Fruit fly (Drosophila melanogaster) whole organism, prepupa: Measurements from ENCODE around the gene CG14321.

Experiments used
- Blimp-1 ChIP-seq: fragments of 200-800 bp; sonication (Bioruptor generic); optimal IDR thresholded peaks from 3 replicates; lab custom pipeline; 2017; ENCODE audit warnings: missing biosample characterization, missing genetic modification characterization, mild to moderate bottlenecking, moderate library complexity, missing genetic modification reagents
- CG10669 ChIP-seq: fragments of 200-800 bp; sonication (Bioruptor generic); optimal IDR thresholded peaks from 3 replicates; lab custom pipeline; 2018; ENCODE audit warnings: missing biosample characterization, mild to moderate bottlenecking, missing genetic modification characterization, moderate library complexity
- CG11294 ChIP-seq: fragments of 200-800 bp; sonication (Bioruptor generic); IDR thresholded peaks from 2 replicates; pipeline ENCODE4 v1.3.6; 2022; ENCODE audit warnings: missing biosample characterization, missing genetic modification characterization
- CG11762 ChIP-seq: fragments of 200-800 bp; sonication (Bioruptor generic); optimal IDR thresholded peaks from 3 replicates; lab custom pipeline; 2016; ENCODE audit warnings: missing biosample characterization, missing genetic modification characterization; ENCODE audit not compliant: insufficient read depth
- CG15336 ChIP-seq: fragments of 200-800 bp; sonication (Bioruptor generic); IDR thresholded peaks from 2 replicates; pipeline ENCODE4 v1.3.6; 2022; ENCODE audit warnings: missing biosample characterization, missing genetic modification characterization
- CG1621 ChIP-seq: fragments of 200-800 bp; sonication (Bioruptor generic); optimal IDR thresholded peaks from 3 replicates; lab custom pipeline; 2018; ENCODE audit warnings: missing biosample characterization, mild to moderate bottlenecking, missing genetic modification characterization
- CG16779 ChIP-seq: fragments of 200-800 bp; sonication (Bioruptor generic); optimal IDR thresholded peaks from 3 replicates; lab custom pipeline; 2017; ENCODE audit warnings: missing biosample characterization, mild to moderate bottlenecking, missing genetic modification characterization
- CG3032 ChIP-seq: fragments of 200-800 bp; optimal IDR thresholded peaks from 2 replicates; lab custom pipeline; 2019; ENCODE audit warnings: missing biosample characterization, mild to moderate bottlenecking, missing genetic modification characterization, moderate library complexity
- CG4318 ChIP-seq: fragments of 200-800 bp; sonication (Bioruptor generic); optimal IDR thresholded peaks from 3 replicates; lab custom pipeline; 2017; ENCODE audit warnings: missing biosample characterization, mild to moderate bottlenecking, missing genetic modification characterization
- CG6792 ChIP-seq: fragments of 200-800 bp; sonication (Bioruptor generic); optimal IDR thresholded peaks from 3 replicates; lab custom pipeline; 2016; ENCODE audit warnings: missing biosample characterization, missing genetic modification characterization
- CG6808 ChIP-seq: fragments of 200-800 bp; sonication (Bioruptor generic); optimal IDR thresholded peaks from 3 replicates; lab custom pipeline; 2017; ENCODE audit warnings: missing biosample characterization, missing genetic modification characterization, mild to moderate bottlenecking, moderate library complexity, missing genetic modification reagents
- CG6854 ChIP-seq: fragments of 200-800 bp; sonication (Bioruptor generic); optimal IDR thresholded peaks from 2 replicates; lab custom pipeline; 2017; ENCODE audit warnings: missing biosample characterization, mild to moderate bottlenecking, missing genetic modification characterization
- CG7368 ChIP-seq: fragments of 200-800 bp; sonication (Bioruptor generic); optimal IDR thresholded peaks from 3 replicates; lab custom pipeline; 2016; ENCODE audit warnings: missing biosample characterization, missing genetic modification characterization
- CG8119 ChIP-seq: fragments of 200-800 bp; sonication (Bioruptor generic); IDR thresholded peaks from 3 replicates; pipeline ENCODE4 v1.3.6; 2022; ENCODE audit warnings: missing biosample characterization, missing genetic modification characterization
- CG8632 ChIP-seq: fragments of 200-800 bp; sonication (Bioruptor generic); optimal IDR thresholded peaks from 3 replicates; lab custom pipeline; 2016; ENCODE audit warnings: missing biosample characterization, missing genetic modification characterization
- CG9139 ChIP-seq: fragments of 200-800 bp; sonication (Bioruptor generic); optimal IDR thresholded peaks from 3 replicates; lab custom pipeline; 2017; ENCODE audit warnings: missing biosample characterization, mild to moderate bottlenecking, missing genetic modification characterization
- Eip75B ChIP-seq: fragments of 200-800 bp; sonication (Bioruptor generic); optimal IDR thresholded peaks from 3 replicates; lab custom pipeline; 2016; ENCODE audit warnings: missing biosample characterization, missing genetic modification characterization
- Eip78C ChIP-seq: fragments of 200-800 bp; sonication (Bioruptor generic); peaks from one replicate; lab custom pipeline; 2016; ENCODE audit warnings: missing biosample characterization, missing genetic modification characterization
- Eip93F ChIP-seq: fragments of 200-800 bp; sonication (Bioruptor generic); optimal IDR thresholded peaks from 2 replicates; lab custom pipeline; 2016; ENCODE audit warnings: missing biosample characterization, mild to moderate bottlenecking, missing genetic modification characterization
- Ets21C ChIP-seq: fragments of 200-800 bp; sonication (Bioruptor generic); optimal IDR thresholded peaks from 3 replicates; lab custom pipeline; 2016; ENCODE audit warnings: missing biosample characterization, missing genetic modification characterization
- Ets96B ChIP-seq: fragments of 200-800 bp; optimal IDR thresholded peaks from 2 replicates; lab custom pipeline; 2019; ENCODE audit warnings: missing biosample characterization, mild to moderate bottlenecking, missing genetic modification characterization, moderate library complexity
- Gug ChIP-seq: fragments of 200-800 bp; sonication (Bioruptor generic); IDR thresholded peaks from 2 replicates; pipeline ENCODE4 v1.3.6; 2022; ENCODE audit warnings: missing biosample characterization, missing genetic modification characterization
- Hr38 ChIP-seq: sonication (Bioruptor generic); optimal IDR thresholded peaks from 2 replicates; lab custom pipeline; 2016; ENCODE audit warnings: missing biosample characterization, missing genetic modification characterization
- Hr39 ChIP-seq: fragments of 200-800 bp; sonication (Bioruptor generic); optimal IDR thresholded peaks from 2 replicates; lab custom pipeline; 2016; ENCODE audit warnings: missing biosample characterization, missing genetic modification characterization
- Hr4 ChIP-seq: fragments of 200-800 bp; sonication (Bioruptor generic); optimal IDR thresholded peaks from 3 replicates; lab custom pipeline; 2016; ENCODE audit warnings: missing biosample characterization, missing genetic modification characterization
- Lpt ChIP-seq: fragments of 200-800 bp; sonication (Bioruptor generic); optimal IDR thresholded peaks from 3 replicates; lab custom pipeline; 2016; ENCODE audit warnings: missing biosample characterization, missing genetic modification characterization
- Met ChIP-seq: fragments of 200-800 bp; sonication (Bioruptor generic); optimal IDR thresholded peaks from 3 replicates; lab custom pipeline; 2016; ENCODE audit warnings: missing biosample characterization, missing genetic modification characterization
- Smox ChIP-seq: fragments of 200-800 bp; sonication (Bioruptor generic); optimal IDR thresholded peaks from 3 replicates; lab custom pipeline; 2016; ENCODE audit warnings: missing biosample characterization, missing genetic modification characterization
- Sox15 ChIP-seq: fragments of 200-800 bp; sonication (Bioruptor generic); optimal IDR thresholded peaks from 3 replicates; lab custom pipeline; 2016; ENCODE audit warnings: missing biosample characterization, missing genetic modification characterization
- achi ChIP-seq: fragments of 200-800 bp; sonication (Bioruptor generic); optimal IDR thresholded peaks from 3 replicates; lab custom pipeline; 2016; ENCODE audit warnings: missing biosample characterization, missing genetic modification characterization
- acj6 ChIP-seq: fragments of 200-800 bp; sonication (Bioruptor generic); optimal IDR thresholded peaks from 3 replicates; lab custom pipeline; 2016; ENCODE audit warnings: missing biosample characterization, missing genetic modification characterization
- cyc ChIP-seq: fragments of 200-800 bp; sonication (Bioruptor generic); optimal IDR thresholded peaks from 3 replicates; lab custom pipeline; 2016; ENCODE audit warnings: missing biosample characterization, missing genetic modification characterization
- dsx ChIP-seq: fragments of 200-800 bp; optimal IDR thresholded peaks from 3 replicates; lab custom pipeline; 2019; ENCODE audit warnings: missing biosample characterization, mild to moderate bottlenecking, missing genetic modification characterization, moderate library complexity; ENCODE audit not compliant: poor library complexity, severe bottlenecking
- eg ChIP-seq: fragments of 200-800 bp; sonication (Bioruptor generic); IDR thresholded peaks from 3 replicates; pipeline ENCODE4 v1.3.6; 2022; ENCODE audit warnings: missing biosample characterization, missing genetic modification characterization
- fd59A ChIP-seq: fragments of 200-800 bp; sonication (Bioruptor generic); optimal IDR thresholded peaks from 2 replicates; lab custom pipeline; 2017; ENCODE audit warnings: missing biosample characterization, mild to moderate bottlenecking, missing genetic modification characterization, missing genetic modification reagents
- fd85E ChIP-seq: fragments of 200-800 bp; sonication (Bioruptor generic); optimal IDR thresholded peaks from 3 replicates; lab custom pipeline; 2016; ENCODE audit warnings: missing biosample characterization, missing genetic modification characterization
- fkh ChIP-seq: fragments of 200-800 bp; sonication (Bioruptor generic); optimal IDR thresholded peaks from 3 replicates; lab custom pipeline; 2017; ENCODE audit warnings: missing biosample characterization, mild to moderate bottlenecking, missing genetic modification characterization, moderate library complexity
- lz ChIP-seq: fragments of 200-800 bp; sonication (Bioruptor generic); optimal IDR thresholded peaks from 3 replicates; lab custom pipeline; 2016; ENCODE audit warnings: missing biosample characterization, missing genetic modification characterization
- net ChIP-seq: fragments of 200-800 bp; sonication (Bioruptor generic); optimal IDR thresholded peaks from 3 replicates; lab custom pipeline; 2016; ENCODE audit warnings: missing biosample characterization, missing genetic modification characterization
- pdm3 ChIP-seq: fragments of 200-800 bp; sonication (Bioruptor generic); optimal IDR thresholded peaks from 3 replicates; lab custom pipeline; 2016; ENCODE audit warnings: missing biosample characterization, missing genetic modification characterization
- salr ChIP-seq, 2 experiments: fragments of 200-800 bp; sonication (Bioruptor generic); optimal IDR thresholded peaks; 3 replicates each; lab custom pipeline; 2016 to 2018; ENCODE audit warnings: missing biosample characterization in 2 of 2, missing genetic modification characterization in 2 of 2, mild to moderate bottlenecking in 1 of 2
- spab ChIP-seq: fragments of 200-800 bp; sonication (Bioruptor generic); optimal IDR thresholded peaks from 2 replicates; lab custom pipeline; 2017; ENCODE audit warnings: missing biosample characterization, mild to moderate bottlenecking, missing genetic modification characterization, missing genetic modification reagents
- ss ChIP-seq, 2 experiments: fragments of 200-800 bp; sonication (Bioruptor generic); optimal IDR thresholded peaks; 2 replicates in 1 of 2; 3 replicates in 1 of 2; lab custom pipeline; 2017 to 2018; ENCODE audit warnings: mild to moderate bottlenecking in 2 of 2, missing biosample characterization in 2 of 2, missing genetic modification characterization in 2 of 2, moderate library complexity in 1 of 2
- topi ChIP-seq: fragments of 200-800 bp; sonication (Bioruptor generic); optimal IDR thresholded peaks from 3 replicates; lab custom pipeline; 2016; ENCODE audit warnings: missing biosample characterization, missing genetic modification characterization
- vri ChIP-seq: fragments of 200-800 bp; sonication (Bioruptor generic); optimal IDR thresholded peaks from 3 replicates; lab custom pipeline; 2016; ENCODE audit warnings: missing biosample characterization, mild to moderate bottlenecking, missing genetic modification characterization

Gene CG14321

DNA sequence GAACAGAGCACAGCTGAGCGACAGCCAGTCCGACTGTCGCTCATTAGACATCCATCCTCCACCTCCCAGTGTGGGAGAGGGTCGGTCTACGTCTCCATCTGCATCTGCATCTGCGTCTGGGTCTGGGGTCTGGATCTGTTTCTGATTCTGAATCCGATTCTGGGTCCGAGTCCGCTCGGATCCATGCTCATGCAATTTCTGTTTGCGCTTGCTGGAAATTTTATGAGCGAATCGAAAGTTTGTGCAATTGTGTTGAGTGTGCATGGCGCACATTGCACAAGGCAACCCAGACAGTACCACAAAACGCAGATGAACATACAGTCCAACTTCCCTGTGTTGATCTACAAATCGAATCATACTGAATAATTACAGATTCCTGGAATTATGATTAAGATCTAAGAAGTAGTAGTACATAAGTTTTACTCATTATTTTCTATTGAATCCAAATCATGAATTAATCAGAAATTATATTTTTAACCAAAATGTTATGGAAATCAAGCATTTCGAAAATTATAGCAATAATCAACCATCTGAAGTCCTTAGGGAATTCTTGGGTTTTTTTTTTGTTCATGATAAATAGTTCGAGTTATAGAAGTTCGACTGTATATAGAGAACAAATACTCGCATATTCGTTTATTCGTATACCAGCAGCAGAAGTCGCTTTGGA, 30.2 kb upstream of the CG14321 start (continued):
- TF ChIP-seq pdm3 (GFP tag; lab: Kevin White, UChicago) (peak; percentile 97), acj6 (GFP tag; lab: Kevin White, UChicago) (peak; percentile 96), Ets96B (tag; lab: Kevin White, UChicago) (peak; percentile 93), Hr39 (GFP tag; lab: Kevin White, UChicago) (peak; percentile 96), CG6792 (GFP tag; lab: Kevin White, UChicago) (peak; percentile 95), lz (GFP tag; lab: Kevin White, UChicago) (peak; percentile 95), salr (GFP tag; optimal IDR thresholded peaks at IDR 0.05; lab: Kevin White, UChicago) (peak; percentile 78 to 98), fd59A (peak; percentile 91), CG9139 (peak; percentile 87), topi (GFP tag; lab: Kevin White, UChicago) (peak; percentile 96), cyc (GFP tag; lab: Kevin White, UChicago) (peak; percentile 95), CG8119 (GFP tag; lab: Robert Waterston, UW) (peak; percentile 97), ss (GFP tag; optimal IDR thresholded peaks at IDR 0.05; lab: Kevin White, UChicago) (peak; percentile 86 to 91), CG1621 (tag; lab: Kevin White, UChicago) (peak; percentile 78), Eip75B (GFP tag; lab: Kevin White, UChicago) (peak; percentile 97), fkh (no peak), achi (GFP tag; lab: Kevin White, UChicago) (peak; percentile 95)

DNA sequence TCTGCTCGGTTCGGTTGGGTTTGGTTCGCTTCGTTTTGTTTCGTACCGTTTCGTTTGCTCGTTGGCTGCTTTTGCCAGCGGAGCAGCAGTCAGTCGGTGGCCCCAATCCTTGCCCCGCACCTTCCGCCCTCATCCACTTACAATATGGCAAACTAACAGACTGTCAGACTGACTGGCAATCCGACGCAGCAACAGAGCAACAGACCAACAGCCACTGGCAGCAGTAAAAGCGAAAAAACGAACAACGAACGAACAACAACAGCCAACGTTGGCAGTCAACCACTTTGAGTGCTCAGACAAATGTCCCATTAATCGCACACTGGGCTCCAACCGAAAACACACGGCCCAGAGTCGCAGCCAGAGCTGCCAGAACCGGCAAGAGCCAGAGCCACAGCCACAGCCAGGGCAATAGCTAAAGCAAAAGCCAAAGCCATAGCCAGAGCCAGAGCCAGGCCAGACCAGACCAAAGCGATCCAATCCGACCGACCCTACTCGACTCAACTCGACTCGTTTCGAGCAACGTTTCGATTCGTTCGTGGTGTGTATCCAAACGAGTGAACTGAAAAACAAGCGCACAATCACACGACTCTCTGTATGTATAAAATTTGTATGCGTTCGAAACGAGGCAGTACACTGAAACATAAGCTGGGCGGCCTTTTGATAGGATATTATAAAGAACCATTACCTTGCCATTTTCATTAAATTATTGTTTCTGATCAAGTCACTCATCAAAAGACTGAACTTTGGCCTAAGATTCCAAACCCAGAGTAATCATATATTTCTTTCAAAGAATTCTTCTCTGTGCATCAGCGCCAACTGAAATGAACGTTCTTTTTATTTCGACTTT, 29.5 kb upstream of the CG14321 start:
- TF ChIP-seq CG6854 (GFP tag; lab: Kevin White, UChicago), result peak; percentile 99
- TF ChIP-seq topi (GFP tag; lab: Kevin White, UChicago), result peak; percentile 100
- peak; percentile 100 for TF ChIP-seq ss (GFP tag; optimal IDR thresholded peaks at IDR 0.05; lab: Kevin White, UChicago)
- TF ChIP-seq Lpt (GFP tag; lab: Kevin White, UChicago), result peak; percentile 100
- peak; percentile 100 for TF ChIP-seq CG3032 (tag; lab: Kevin White, UChicago)
- TF ChIP-seq acj6 (GFP tag; lab: Kevin White, UChicago), result peak; percentile 100
- TF ChIP-seq eg, result peak; percentile 100
- TF ChIP-seq Hr38 (GFP tag; lab: Kevin White, UChicago), result peak; percentile 98
- peak; percentile 100 for TF ChIP-seq lz (GFP tag; lab: Kevin White, UChicago)
- TF ChIP-seq CG16779 (tag; lab: Kevin White, UChicago), result peak; percentile 99
- peak; percentile 99 for TF ChIP-seq CG1621 (tag; lab: Kevin White, UChicago)
- peak; percentile 99 for TF ChIP-seq dsx (GFP tag; lab: Kevin White, UChicago)
- peak; percentile 100 for TF ChIP-seq Eip75B (GFP tag; lab: Kevin White, UChicago)
- TF ChIP-seq Smox, result peak; percentile 100
- peak; percentile 100 for TF ChIP-seq Eip93F
- peak; percentile 100 for TF ChIP-seq Gug
- TF ChIP-seq spab (GFP tag; lab: Kevin White, UChicago), result peak; percentile 100
- peak; percentile 100 for TF ChIP-seq CG15336 (GFP tag; lab: Robert Waterston, UW)
- peak; percentile 100 for TF ChIP-seq CG8632 (GFP tag; lab: Kevin White, UChicago)
- peak; percentile 100 for TF ChIP-seq Met
- TF ChIP-seq CG7368 (GFP tag; lab: Kevin White, UChicago), result peak; percentile 100
- peak; percentile 100 for TF ChIP-seq Hr4 (GFP tag; lab: Kevin White, UChicago)
- TF ChIP-seq CG4318 (GFP tag; lab: Kevin White, UChicago), result peak; percentile 100
- TF ChIP-seq CG6808 (GFP tag; lab: Kevin White, UChicago), result peak; percentile 99
- peak; percentile 100 for TF ChIP-seq net (GFP tag; lab: Kevin White, UChicago)
- TF ChIP-seq CG11762 (GFP tag; lab: Kevin White, UChicago), result peak; percentile 100
- TF ChIP-seq CG10669 (GFP tag; lab: Kevin White, UChicago), result peak; percentile 100
- peak; percentile 100 for TF ChIP-seq Hr39 (GFP tag; lab: Kevin White, UChicago)
- TF ChIP-seq Eip78C (GFP tag; lab: Kevin White, UChicago), result peak; percentile 100
- TF ChIP-seq achi (GFP tag; lab: Kevin White, UChicago), result peak; percentile 99
- TF ChIP-seq vri (GFP tag; lab: Kevin White, UChicago), result peak; percentile 100
- peak; percentile 100 for TF ChIP-seq Sox15 (GFP tag; lab: Kevin White, UChicago)
- TF ChIP-seq Ets21C (GFP tag; lab: Kevin White, UChicago), result peak; percentile 100
- peak; percentile 100 for TF ChIP-seq CG11294 (GFP tag; lab: Robert Waterston, UW)
- peak; percentile 91 for TF ChIP-seq fkh
- peak; percentile 97 for TF ChIP-seq Blimp-1 (GFP tag; lab: Kevin White, UChicago)
- TF ChIP-seq fd85E (GFP tag; lab: Kevin White, UChicago), result peak; percentile 99
